Fruit fly (Drosophila melanogaster) S2 (cell line): ENCODE results near the gene CG34308.

Experiments used
- CG8478 ChIP-seq: fragments of >200 bp; optimal IDR thresholded peaks from 2 replicates; lab custom pipeline; 2018
- CTCF ChIP-seq, 2 experiments: fragments of >200 bp; optimal IDR thresholded peaks; 2 replicates each; lab custom pipeline; 2018

- TF ChIP-seq CTCF (optimal IDR thresholded peaks at IDR 0.05; lab: Kevin White, UChicago) = no peak
- TF ChIP-seq CG8478 (lab: Kevin White, UChicago) = no peak
Observed at dm6 chr3R:13085924-13086323, 3.1 kb upstream of the CG34308 start, which contains the start of gene CG43063.
